Worm (Caenorhabditis elegans): ENCODE measurements around the gene srr-6.

Gene srr-6

DNA sequence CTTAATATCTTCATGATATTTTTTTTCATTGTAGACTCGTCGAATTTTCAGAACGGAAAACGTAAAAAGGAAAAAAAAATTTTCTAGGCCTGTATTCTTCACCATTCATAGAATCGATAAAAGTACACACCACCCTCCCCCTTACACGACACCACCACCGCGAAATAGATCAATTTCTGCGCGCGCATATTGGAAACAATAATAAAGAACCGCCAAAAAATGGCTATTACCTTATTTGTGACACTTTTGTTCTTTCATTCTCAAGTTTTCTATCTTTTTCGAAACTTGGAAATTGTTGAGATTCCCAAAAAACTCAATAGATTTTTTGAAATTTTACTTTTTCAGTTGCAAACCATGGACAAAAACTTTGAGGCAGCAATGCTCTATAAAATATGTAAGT lies 37.5 kb upstream of the srr-6 start, which contains the start of gene F26G5.1:
Gene F26G5.1 (plus strand): TSS at position 339 of the 400 bp plus-strand sequence.
- TF ChIP-seq aha-1 (tag) (peak; percentile 53), snpc-4 (tag; optimal IDR thresholded peaks at IDR 0.05) (no peak)

DNA sequence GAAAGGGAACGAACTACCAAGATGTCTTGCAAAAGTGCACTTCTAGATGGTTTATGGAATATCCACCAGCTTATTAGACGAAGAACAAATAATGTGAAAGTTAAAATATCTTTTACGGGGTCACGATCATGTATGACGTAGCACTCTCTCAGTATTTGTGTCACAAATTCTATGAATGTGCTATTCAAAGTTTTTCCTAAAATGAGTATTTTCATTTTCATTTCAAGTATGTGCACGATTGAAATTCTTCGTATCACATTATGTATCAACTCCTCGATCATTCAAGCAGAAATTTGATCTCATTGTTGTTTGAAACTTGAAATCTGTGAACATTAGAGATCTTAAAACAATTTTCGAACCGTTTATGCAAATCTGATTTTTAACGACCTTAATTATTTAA lies 35.1 kb upstream of the srr-6 start:
- no peak for TF ChIP-seq lsy-2 (tag; optimal IDR thresholded peaks at IDR 0.05)

DNA sequence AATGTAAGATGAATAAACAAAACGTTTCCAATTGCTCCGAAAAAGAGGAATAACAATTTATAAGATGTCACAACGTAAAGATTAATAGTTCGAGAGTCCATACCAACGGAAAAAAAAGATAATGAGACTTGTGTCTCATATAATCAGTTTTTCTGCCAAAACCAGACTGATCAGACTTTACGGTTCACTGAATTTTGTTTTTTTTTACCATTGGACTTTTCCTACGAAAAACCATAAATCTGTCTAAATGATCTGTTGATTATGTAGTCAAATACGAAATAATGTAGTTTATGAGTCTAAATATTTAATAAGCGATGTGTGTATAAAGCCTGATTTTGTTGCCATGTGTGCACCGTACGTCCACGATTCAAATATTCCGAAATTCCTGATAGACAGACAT lies 33.5 kb upstream of the srr-6 start, which contains the start of gene srsx-11:
Gene srsx-11 (minus strand): TSS at position 101 of the 400 bp plus-strand sequence.
- TF ChIP-seq mxl-3 (GFP tag; optimal IDR thresholded peaks at IDR 0.05) (no peak), hif-1 (tag; optimal IDR thresholded peaks at IDR 0.05) (no peak), Y48G9A.11 (GFP tag; IDR thresholded peaks at IDR 0.05) (no peak), fos-1 (tag; optimal IDR thresholded peaks at IDR 0.05) (no peak), arid-1 (GFP tag; conservative IDR thresholded peaks at IDR 0.05) (no peak), gei-8 (GFP tag; optimal IDR thresholded peaks at IDR 0.05) (no peak), cey-2 (tag; optimal IDR thresholded peaks at IDR 0.05; ENCODE audit: borderline replicate concordance, insufficient read depth) (no peak), ztf-7 (tag; optimal IDR thresholded peaks at IDR 0.05) (no peak), T26A8.4 (GFP tag; IDR thresholded peaks at IDR 0.05) (no peak), ces-1 (GFP tag; optimal IDR thresholded peaks at IDR 0.05) (no peak), spr-3 (GFP tag; optimal IDR thresholded peaks at IDR 0.05) (no peak), hmg-1.1 (GFP tag; IDR thresholded peaks at IDR 0.05) (no peak), php-3 (GFP tag; IDR thresholded peaks at IDR 0.05) (no peak), dmd-8 (GFP tag; IDR thresholded peaks at IDR 0.05) (no peak), egl-43 (GFP tag; IDR thresholded peaks at IDR 0.05) (no peak), nhr-25 (tag; optimal IDR thresholded peaks at IDR 0.05; ENCODE audit: borderline replicate concordance, insufficient read depth) (no peak), pqm-1 (tag; optimal IDR thresholded peaks at IDR 0.05) (no peak), fkh-10 (GFP tag; optimal IDR thresholded peaks at IDR 0.05) (no peak)

ce11 chrV:4980094-4980493 lies 32.5 kb upstream of the srr-6 start:
- no peak for TF ChIP-seq jun-1 (tag; optimal IDR thresholded peaks at IDR 0.05)
- TF ChIP-seq aha-1 (tag), result peak; percentile 98
- TF ChIP-seq zfp-3 (GFP tag; conservative IDR thresholded peaks at IDR 0.05), result no peak

ce11 chrV:4980873-4981272 lies 31.7 kb upstream of the srr-6 start, which contains the start of gene srsx-12:
TSS of gene srsx-12 (minus strand) at chrV:4980973.
- TF ChIP-seq nhr-48 (tag; optimal IDR thresholded peaks at IDR 0.05), result no peak
- no peak for TF ChIP-seq dpl-1 (GFP tag; optimal IDR thresholded peaks at IDR 0.05)
- no peak for TF ChIP-seq php-3 (GFP tag; IDR thresholded peaks at IDR 0.05)
- TF ChIP-seq nhr-41 (GFP tag; IDR thresholded peaks at IDR 0.05), result no peak
- no peak for TF ChIP-seq R02D3.7 (tag; optimal IDR thresholded peaks at IDR 0.05)
- TF ChIP-seq aly-2 (tag; optimal IDR thresholded peaks at IDR 0.05), result no peak
- TF ChIP-seq egl-27 (tag; optimal IDR thresholded peaks at IDR 0.05), result no peak
- no peak for TF ChIP-seq nhr-28 (tag; optimal IDR thresholded peaks at IDR 0.05)
- TF ChIP-seq Y75B8A.6 (GFP tag; IDR thresholded peaks at IDR 0.05), result no peak
- no peak for TF ChIP-seq madf-9 (GFP tag; conservative IDR thresholded peaks at IDR 0.05)

DNA sequence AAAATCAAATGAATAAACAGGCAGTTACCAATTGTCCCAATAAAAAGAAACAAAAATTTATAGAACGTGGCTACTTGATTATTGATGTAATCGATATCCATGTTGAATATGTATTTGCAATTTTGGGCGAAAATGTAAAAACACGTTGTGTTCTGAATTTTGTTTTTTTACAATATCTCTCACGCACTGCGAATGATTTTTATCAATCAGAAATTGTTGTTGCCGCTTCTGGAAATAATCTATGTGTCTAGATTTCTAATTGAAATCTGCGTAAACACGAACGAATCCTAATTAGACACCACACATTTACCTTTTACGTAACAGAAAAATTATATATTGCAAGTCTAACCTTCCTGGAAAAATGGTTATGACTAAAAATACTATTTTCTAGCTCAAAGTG lies 29.5 kb upstream of the srr-6 start, which contains the start of gene srsx-13:
Gene srsx-13 (minus strand): TSS at position 101 of the 400 bp plus-strand sequence.
- no peak for TF ChIP-seq lir-3 (tag; optimal IDR thresholded peaks at IDR 0.05)
- TF ChIP-seq lin-38 (GFP tag; IDR thresholded peaks at IDR 0.05), result no peak
- TF ChIP-seq lin-1 (GFP tag; IDR thresholded peaks at IDR 0.05), result no peak
- no peak for TF ChIP-seq dmd-9 (GFP tag; IDR thresholded peaks at IDR 0.05)
